Worm (Caenorhabditis elegans): ENCODE results near the gene F49C12.7.

F49C12.7 gene

DNA sequence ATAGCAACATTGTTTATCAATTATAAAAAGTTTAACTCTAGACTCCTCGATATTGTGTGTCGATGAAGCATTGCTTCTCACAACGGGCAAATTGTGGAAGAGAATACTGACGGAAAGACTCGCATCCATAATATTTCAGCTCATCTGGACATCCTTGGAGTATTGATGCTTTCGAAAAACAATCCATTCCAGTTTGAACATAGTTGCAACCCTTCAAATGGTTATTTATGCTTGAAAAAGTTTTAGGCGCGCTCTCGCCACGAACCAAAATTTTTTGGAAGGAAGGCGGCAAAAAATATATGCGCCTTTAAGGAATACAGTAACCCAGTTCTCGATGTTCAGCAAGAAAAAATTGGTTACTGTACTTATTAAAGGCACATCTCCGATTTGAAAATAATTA lies 9.8 kb upstream of the F49C12.7 start (continued):
- no peak for TF ChIP-seq F22D6.2 (tag; optimal IDR thresholded peaks at IDR 0.05)
- no peak for TF ChIP-seq rcor-1 (GFP tag; IDR thresholded peaks at IDR 0.05)
- no peak for TF ChIP-seq dpl-1 (GFP tag; optimal IDR thresholded peaks at IDR 0.05)
- TF ChIP-seq T07F8.4 (tag; optimal IDR thresholded peaks at IDR 0.05): no peak
- no peak for TF ChIP-seq F37B4.10 (GFP tag; IDR thresholded peaks at IDR 0.05)
- 0 out of 2 replicates have a peak, but pooled peaks have one; percentile 9 for TF ChIP-seq madf-3 (GFP tag; IDR thresholded peaks at IDR 0.05)
- TF ChIP-seq chd-7 (tag; optimal IDR thresholded peaks at IDR 0.05): peak; percentile 13
- TF ChIP-seq snpc-1.1 (tag; optimal IDR thresholded peaks at IDR 0.05; ENCODE audit: insufficient read depth): no peak
- peak in 1 of 3 experiments; percentile 36 for TF ChIP-seq lin-35 (GFP tag; optimal IDR thresholded peaks at IDR 0.05)
- TF ChIP-seq F57A8.1 (GFP tag; optimal IDR thresholded peaks at IDR 0.05): no peak
- TF ChIP-seq ztf-18 (tag; optimal IDR thresholded peaks at IDR 0.05): no peak
- no peak for TF ChIP-seq snpc-4 (GFP tag; optimal IDR thresholded peaks at IDR 0.05)
- peak in 1 of 4 experiments; percentile 2 for TF ChIP-seq snpc-4 (tag; optimal IDR thresholded peaks at IDR 0.05)
- peak; percentile 38 for TF ChIP-seq lsl-1 (GFP tag; optimal IDR thresholded peaks at IDR 0.05)
- 0 out of 2 replicates have a peak, but pooled peaks have one; percentile 6 for TF ChIP-seq Y53G8AR.9 (GFP tag; conservative IDR thresholded peaks at IDR 0.05)
- TF ChIP-seq cebp-2 (GFP tag; IDR thresholded peaks at IDR 0.05): no peak
- peak; percentile 69 for TF ChIP-seq ceh-79 (tag; optimal IDR thresholded peaks at IDR 0.05)
- no peak for TF ChIP-seq aptf-2 (GFP tag; conservative IDR thresholded peaks at IDR 0.05)
- TF ChIP-seq Y56A3A.18 (GFP tag; IDR thresholded peaks at IDR 0.05): no peak
- no peak for TF ChIP-seq him-1 (tag; optimal IDR thresholded peaks at IDR 0.05)
- TF ChIP-seq Y53F4B.3 (GFP tag; IDR thresholded peaks at IDR 0.05): no peak
- no peak for TF ChIP-seq zim-3 (tag; optimal IDR thresholded peaks at IDR 0.05)

DNA sequence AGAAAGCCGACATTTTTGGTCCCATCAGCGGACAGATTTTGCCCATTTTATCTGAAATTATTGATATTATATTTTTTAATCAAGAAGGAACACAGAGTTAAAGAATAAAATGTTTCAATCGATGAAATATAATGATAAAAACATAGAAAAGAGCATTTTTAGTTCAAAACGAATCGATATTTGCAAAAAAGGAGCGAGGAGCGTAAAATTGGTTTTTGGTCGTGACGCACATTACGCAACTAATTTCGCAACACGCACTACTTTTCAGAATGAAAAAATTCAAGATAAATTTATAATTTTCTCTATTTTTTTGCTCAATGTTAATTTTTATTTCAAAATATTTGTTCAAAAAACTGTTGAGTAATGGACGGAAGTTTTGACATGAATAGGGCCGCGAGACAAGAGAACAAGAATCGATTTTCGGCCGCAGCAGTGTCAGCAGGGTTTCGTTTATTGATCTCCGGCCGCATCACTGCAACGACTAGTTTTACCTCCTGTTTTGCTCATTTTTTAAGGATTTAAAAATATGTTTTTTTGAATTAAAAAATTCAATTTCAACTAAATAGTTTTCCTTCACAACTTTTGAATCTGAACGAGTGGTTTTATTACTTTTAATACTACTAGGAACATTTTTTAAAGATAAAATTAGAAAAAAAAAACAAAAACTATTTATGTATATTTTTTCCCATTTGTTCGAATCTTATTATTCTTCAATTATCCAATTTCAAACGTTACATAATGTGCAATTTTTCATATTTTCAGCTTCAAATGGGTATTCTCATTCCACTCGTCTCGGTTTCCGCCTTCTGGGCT lies 8.5 kb upstream of the F49C12.7 start, which contains the start of the genes F49C12.12 and vha-17:
Gene F49C12.12, minus strand, starts transcription at position 51 of the 813 bp plus-strand sequence.
Gene vha-17, plus strand, starts transcription at position 763 of the 813 bp plus-strand sequence.
- peak; percentile 49; the same call in 1 of the 2 replicates for TF ChIP-seq dox-1 (GFP tag; IDR thresholded peaks at IDR 0.05)
- peak; percentile 8 for TF ChIP-seq madf-10 (tag; optimal IDR thresholded peaks at IDR 0.05)
- TF ChIP-seq hmg-1.2 (GFP tag; IDR thresholded peaks at IDR 0.05): no peak
- 0 out of 2 replicates have a peak, but pooled peaks have one; percentile 28 for TF ChIP-seq ekl-4 (GFP tag; IDR thresholded peaks at IDR 0.05)
- no peak for TF ChIP-seq K12H6.12 (tag; optimal IDR thresholded peaks at IDR 0.05)
- no peak for TF ChIP-seq unc-62 (GFP tag; optimal IDR thresholded peaks at IDR 0.05)
- TF ChIP-seq F33H1.4 (GFP tag; IDR thresholded peaks at IDR 0.05): no peak
- TF ChIP-seq nhr-80 (tag; optimal IDR thresholded peaks at IDR 0.05): peak; percentile 82
- no peak for TF ChIP-seq F57C9.4 (tag; optimal IDR thresholded peaks at IDR 0.05)
- peak; percentile 13 for TF ChIP-seq ztf-18 (tag; optimal IDR thresholded peaks at IDR 0.05)
- peak; percentile 25 for TF ChIP-seq lin-54 (GFP tag; optimal IDR thresholded peaks at IDR 0.05)
- no peak for TF ChIP-seq hlh-12 (tag; optimal IDR thresholded peaks at IDR 0.05)
- TF ChIP-seq attf-5 (GFP tag; optimal IDR thresholded peaks at IDR 0.05): peak; percentile 82
- no peak for TF ChIP-seq tlf-1 (GFP tag; optimal IDR thresholded peaks at IDR 0.05)
- no peak for TF ChIP-seq F22D6.2 (tag; optimal IDR thresholded peaks at IDR 0.05)
- TF ChIP-seq Y53G8AR.9 (GFP tag; conservative IDR thresholded peaks at IDR 0.05): no peak
- TF ChIP-seq lsl-1 (GFP tag; optimal IDR thresholded peaks at IDR 0.05): peak; percentile 0
- TF ChIP-seq F57A8.1 (GFP tag; optimal IDR thresholded peaks at IDR 0.05): no peak
- no peak for TF ChIP-seq rec-8 (tag; optimal IDR thresholded peaks at IDR 0.05)
- TF ChIP-seq C06A6.2 (GFP tag; conservative IDR thresholded peaks at IDR 0.05): no peak
- no peak for TF ChIP-seq chd-7 (tag; optimal IDR thresholded peaks at IDR 0.05)
- peak; percentile 33 for TF ChIP-seq him-1 (tag; optimal IDR thresholded peaks at IDR 0.05)
- 0 out of 2 replicates have a peak, but pooled peaks have one; percentile 32 for TF ChIP-seq mcd-1 (GFP tag; IDR thresholded peaks at IDR 0.05)
- TF ChIP-seq die-1 (tag; optimal IDR thresholded peaks at IDR 0.05): no peak
- TF ChIP-seq cebp-1 (GFP tag; IDR thresholded peaks at IDR 0.05): peak; percentile 82
- TF ChIP-seq cebp-1 (tag; optimal IDR thresholded peaks at IDR 0.05): peak; percentile 98
